Worm (Caenorhabditis elegans) whole organism, L2 larva: Measurements from ENCODE around the gene C52D10.3.

Experiments used
- R02D3.7 ChIP-seq: fragments of 150-350 bp; optimal IDR thresholded peaks from 2 replicates; lab custom pipeline; 2014; ENCODE audit warnings: missing biosample characterization, missing genetic modification characterization
- dmd-4 ChIP-seq: sonication (generic microtip); optimal IDR thresholded peaks from 2 replicates; lab custom pipeline; 2017; ENCODE audit warnings: missing biosample characterization, missing genetic modification characterization
- elt-1 ChIP-seq: fragments of 150-350 bp; optimal IDR thresholded peaks from 2 replicates; lab custom pipeline; 2014; ENCODE audit warnings: missing biosample characterization, missing genetic modification characterization
- lin-13 ChIP-seq: fragments of 150-350 bp; optimal IDR thresholded peaks from 2 replicates; lab custom pipeline; 2014; ENCODE audit warnings: missing biosample characterization, missing genetic modification reagents, missing genetic modification characterization
- nhr-10 ChIP-seq: sonication (generic microtip); optimal IDR thresholded peaks from 2 replicates; lab custom pipeline; 2017; ENCODE audit warnings: missing biosample characterization, missing genetic modification characterization
- nhr-11 ChIP-seq: fragments of 150-350 bp; optimal IDR thresholded peaks from 2 replicates; lab custom pipeline; 2014; ENCODE audit warnings: missing biosample characterization, missing genetic modification characterization
- nhr-129 ChIP-seq: fragments of 150-350 bp; optimal IDR thresholded peaks from 2 replicates; lab custom pipeline; 2014; ENCODE audit warnings: missing biosample characterization, missing genetic modification characterization
- peb-1 ChIP-seq: fragments of 150-350 bp; optimal IDR thresholded peaks from 2 replicates; lab custom pipeline; 2014; ENCODE audit warnings: missing biosample characterization, missing genetic modification characterization
- sem-4 ChIP-seq: fragments of 150-350 bp; optimal IDR thresholded peaks from 2 replicates; lab custom pipeline; 2014; ENCODE audit warnings: missing biosample characterization, missing genetic modification reagents, missing genetic modification characterization
- unc-62 ChIP-seq: fragments of 150-350 bp; optimal IDR thresholded peaks from 2 replicates; lab custom pipeline; 2014; ENCODE audit warnings: missing biosample characterization, missing genetic modification reagents, missing genetic modification characterization
- ztf-1 ChIP-seq: fragments of 200-800 bp; sonication (Bioruptor generic); conservative IDR thresholded peaks from 2 replicates; pipeline ENCODE4 v1.3.6; 2022; ENCODE audit warnings: missing genetic modification characterization, missing compliant biosample characterization

ce11 chrIV:17193491-17193890, 17.2 kb downstream of the C52D10.3 start:
- TF ChIP-seq R02D3.7 (no peak), peb-1 (tag; lab: Kevin White, UChicago) (no peak), elt-1 (tag; lab: Kevin White, UChicago) (no peak), sem-4 (tag; lab: Kevin White, UChicago) (no peak), ztf-1 (GFP tag; lab: Robert Waterston, UW) (no peak), dmd-4 (tag; lab: Kevin White, UChicago) (no peak), nhr-11 (tag; lab: Kevin White, UChicago) (no peak), unc-62 (GFP tag; lab: Kevin White, UChicago) (no peak), nhr-129 (tag; lab: Kevin White, UChicago) (no peak), nhr-10 (tag; lab: Kevin White, UChicago) (no peak), lin-13 (GFP tag; lab: Kevin White, UChicago) (no peak)
